Worm (Caenorhabditis elegans) whole organism, L4 larva: ENCODE results near the gene rsef-1.

Source experiments
- F26F4.8 ChIP-seq: fragments of 200-800 bp; sonication (Bioruptor generic); conservative IDR thresholded peaks from 2 replicates; pipeline ENCODE4 v1.3.6; 2022; ENCODE audit warnings: missing genetic modification characterization, missing compliant biosample characterization
- F37D6.2 ChIP-seq: sonication (generic microtip); optimal IDR thresholded peaks from 2 replicates; lab custom pipeline; 2016; ENCODE audit warnings: mild to moderate bottlenecking, missing genetic modification characterization, missing compliant biosample characterization
- F49E8.2 ChIP-seq: sonication (generic microtip); optimal IDR thresholded peaks from 2 replicates; lab custom pipeline; 2016; ENCODE audit warnings: missing compliant biosample characterization, mild to moderate bottlenecking, missing genetic modification characterization, borderline replicate concordance
- R02D3.7 ChIP-seq: fragments of 150-350 bp; sonication (generic microtip); optimal IDR thresholded peaks from 3 replicates; lab custom pipeline; 2014; ENCODE audit warnings: missing biosample characterization, missing genetic modification characterization
- T20F7.1 ChIP-seq: fragments of 200-800 bp; sonication (Bioruptor generic); optimal IDR thresholded peaks from 2 replicates; lab custom pipeline; 2018; ENCODE audit warnings: mild to moderate bottlenecking, missing genetic modification characterization, missing compliant biosample characterization
- Y75B8A.6 ChIP-seq: fragments of 200-800 bp; sonication (Bioruptor generic); IDR thresholded peaks from 2 replicates; pipeline ENCODE4 v1.3.6; 2022; ENCODE audit warnings: missing genetic modification reagents, missing genetic modification characterization, missing compliant biosample characterization
- ZK337.2 ChIP-seq: fragments of 200-800 bp; sonication (Bioruptor generic); IDR thresholded peaks from 2 replicates; pipeline ENCODE4 v1.3.6; 2022; ENCODE audit warnings: missing genetic modification reagents, missing genetic modification characterization, missing compliant biosample characterization
- aha-1 ChIP-seq: fragments of 150-350 bp; peaks from one replicate; lab custom pipeline; 2014; ENCODE audit warnings: missing biosample characterization, missing genetic modification characterization
- aly-2 ChIP-seq: sonication (generic microtip); optimal IDR thresholded peaks from 2 replicates; lab custom pipeline; 2018; ENCODE audit warnings: missing biosample characterization, missing genetic modification characterization
- ceh-28 ChIP-seq: fragments of 150-350 bp; optimal IDR thresholded peaks from 2 replicates; lab custom pipeline; 2014; ENCODE audit warnings: missing biosample characterization, missing genetic modification reagents, missing genetic modification characterization
- ceh-32 ChIP-seq: sonication (generic microtip); optimal IDR thresholded peaks from 2 replicates; lab custom pipeline; 2016; ENCODE audit warnings: mild to moderate bottlenecking, missing genetic modification characterization, missing compliant biosample characterization; ENCODE audit not compliant: poor library complexity
- ceh-82 ChIP-seq: sonication (generic microtip); optimal IDR thresholded peaks from 2 replicates; lab custom pipeline; 2017; ENCODE audit warnings: missing biosample characterization, missing genetic modification characterization
- ces-1 ChIP-seq: fragments of 150-350 bp; sonication (generic microtip); optimal IDR thresholded peaks from 4 replicates; lab custom pipeline; 2014; ENCODE audit warnings: missing biosample characterization, missing genetic modification reagents, missing genetic modification characterization
- cey-2 ChIP-seq: sonication (generic microtip); optimal IDR thresholded peaks from 3 replicates; lab custom pipeline; 2017; ENCODE audit warnings: missing genetic modification characterization, mild to moderate bottlenecking, missing compliant biosample characterization, antibody characterized with exemption, borderline replicate concordance; ENCODE audit not compliant: insufficient read depth
- daf-12 ChIP-seq: fragments of 150-350 bp; optimal IDR thresholded peaks from 2 replicates; lab custom pipeline; 2014; ENCODE audit warnings: missing biosample characterization, missing genetic modification reagents, missing genetic modification characterization
- daf-16 ChIP-seq, 3 experiments: sonication (generic microtip); optimal IDR thresholded peaks; 2 replicates each; lab custom pipeline; 2016 to 2017; ENCODE audit warnings: missing genetic modification characterization in 3 of 3, missing genetic modification reagents in 3 of 3, mild to moderate bottlenecking in 2 of 3, missing compliant biosample characterization in 2 of 3, missing biosample characterization in 1 of 3, moderate library complexity in 1 of 3
- daf-8 ChIP-seq: fragments of 200-800 bp; sonication (Bioruptor generic); IDR thresholded peaks from 2 replicates; pipeline ENCODE4 v1.3.6; 2022; ENCODE audit warnings: missing genetic modification characterization, missing compliant biosample characterization
- dmd-6 ChIP-seq: fragments of 200-800 bp; sonication (Bioruptor generic); IDR thresholded peaks from 2 replicates; pipeline ENCODE4 v1.3.6; 2022; ENCODE audit warnings: missing genetic modification reagents, missing genetic modification characterization, missing compliant biosample characterization
- dmd-8 ChIP-seq: fragments of 200-800 bp; sonication (Bioruptor generic); IDR thresholded peaks from 2 replicates; pipeline ENCODE4 v1.3.6; 2022; ENCODE audit warnings: missing genetic modification characterization, missing compliant biosample characterization
- dpl-1 ChIP-seq: fragments of 150-350 bp; optimal IDR thresholded peaks from 2 replicates; lab custom pipeline; 2014; ENCODE audit warnings: missing biosample characterization, missing genetic modification reagents, missing genetic modification characterization
- egl-27 ChIP-seq: sonication (generic microtip); optimal IDR thresholded peaks from 3 replicates; lab custom pipeline; 2017; ENCODE audit warnings: missing biosample characterization, missing genetic modification reagents, missing genetic modification characterization
- egl-43 ChIP-seq: fragments of 200-800 bp; sonication (Bioruptor generic); IDR thresholded peaks from 2 replicates; pipeline ENCODE4 v1.3.6; 2022; ENCODE audit warnings: missing genetic modification reagents, missing genetic modification characterization, missing compliant biosample characterization
- hif-1 ChIP-seq, 2 experiments: sonication (generic microtip); optimal IDR thresholded peaks; 2 replicates each; lab custom pipeline; 2016 to 2017; ENCODE audit warnings: missing compliant biosample characterization in 2 of 2, missing genetic modification characterization in 2 of 2, missing genetic modification reagents in 2 of 2, missing genotype in 2 of 2, mild to moderate bottlenecking in 1 of 2
- hlh-11 ChIP-seq: fragments of 200-800 bp; sonication (Bioruptor generic); optimal IDR thresholded peaks from 2 replicates; lab custom pipeline; 2018; ENCODE audit warnings: mild to moderate bottlenecking, missing genetic modification characterization, missing compliant biosample characterization
- hlh-30 ChIP-seq: sonication (generic microtip); optimal IDR thresholded peaks from 2 replicates; lab custom pipeline; 2017; ENCODE audit warnings: antibody characterized with exemption, mild to moderate bottlenecking, missing genetic modification characterization, missing compliant biosample characterization; ENCODE audit not compliant: insufficient read depth
- hmg-1.1 ChIP-seq: fragments of 200-800 bp; sonication (Bioruptor generic); IDR thresholded peaks from 2 replicates; pipeline ENCODE4 v1.3.6; 2022; ENCODE audit warnings: missing genetic modification reagents, missing genetic modification characterization, missing compliant biosample characterization
- lim-7 ChIP-seq: fragments of 200-800 bp; sonication (Bioruptor generic); IDR thresholded peaks from 2 replicates; pipeline ENCODE4 v1.3.6; 2022; ENCODE audit warnings: missing genetic modification characterization, missing compliant biosample characterization
- lin-13 ChIP-seq: fragments of 150-350 bp; optimal IDR thresholded peaks from 2 replicates; lab custom pipeline; 2014; ENCODE audit warnings: missing biosample characterization, missing genetic modification reagents, missing genetic modification characterization
- lin-38 ChIP-seq: fragments of 200-800 bp; sonication (Bioruptor generic); IDR thresholded peaks from 2 replicates; pipeline ENCODE4 v1.3.6; 2022; ENCODE audit warnings: missing genetic modification reagents, missing genetic modification characterization, missing compliant biosample characterization
- lin-39 ChIP-seq: fragments of 150-350 bp; optimal IDR thresholded peaks from 2 replicates; lab custom pipeline; 2014; ENCODE audit warnings: missing biosample characterization, missing genetic modification reagents, missing genetic modification characterization
- madf-9 ChIP-seq: fragments of 200-800 bp; sonication (Bioruptor generic); conservative IDR thresholded peaks from 2 replicates; pipeline ENCODE4 v1.3.6; 2022; ENCODE audit warnings: missing genetic modification reagents, missing genetic modification characterization, missing compliant biosample characterization
- mdl-1 ChIP-seq, 2 experiments: fragments of 150-350 bp in 1 of 2; sonication (generic microtip) in 1 of 2; optimal IDR thresholded peaks; 2 replicates each; lab custom pipeline; 2014 to 2017; ENCODE audit warnings: missing biosample characterization in 2 of 2, missing genetic modification characterization in 2 of 2
- mdt-29 ChIP-seq: fragments of 200-800 bp; sonication (Bioruptor generic); IDR thresholded peaks from 2 replicates; pipeline ENCODE4 v1.3.6; 2022; ENCODE audit warnings: missing genetic modification reagents, missing genetic modification characterization, missing compliant biosample characterization
- mep-1 ChIP-seq: fragments of 150-350 bp; sonication (generic microtip); optimal IDR thresholded peaks from 3 replicates; lab custom pipeline; 2014; ENCODE audit warnings: missing biosample characterization, missing genetic modification characterization
- mxl-2 ChIP-seq: fragments of 200-800 bp; sonication (Bioruptor generic); conservative IDR thresholded peaks from 2 replicates; pipeline ENCODE4 v1.3.6; 2022; ENCODE audit warnings: missing genetic modification reagents, missing genetic modification characterization, missing compliant biosample characterization
- mxl-3 ChIP-seq: fragments of 200-800 bp; sonication (Bioruptor generic); optimal IDR thresholded peaks from 2 replicates; lab custom pipeline; 2018; ENCODE audit warnings: mild to moderate bottlenecking, missing genetic modification characterization, missing compliant biosample characterization
- nhr-10 ChIP-seq: fragments of 150-350 bp; optimal IDR thresholded peaks from 2 replicates; lab custom pipeline; 2014; ENCODE audit warnings: missing biosample characterization, missing genetic modification characterization
- nhr-11 ChIP-seq: fragments of 150-350 bp; optimal IDR thresholded peaks from 2 replicates; lab custom pipeline; 2014; ENCODE audit warnings: missing biosample characterization, missing genetic modification characterization
- nhr-25 ChIP-seq: sonication (generic microtip); optimal IDR thresholded peaks from 2 replicates; lab custom pipeline; 2017; ENCODE audit warnings: missing genetic modification characterization, mild to moderate bottlenecking, missing compliant biosample characterization, antibody characterized with exemption, moderate library complexity, borderline replicate concordance; ENCODE audit not compliant: insufficient read depth
- nhr-28 ChIP-seq: fragments of 150-350 bp; optimal IDR thresholded peaks from 2 replicates; lab custom pipeline; 2014; ENCODE audit warnings: missing biosample characterization, missing genetic modification characterization
- nhr-42 ChIP-seq: fragments of 200-800 bp; sonication (Bioruptor generic); IDR thresholded peaks from 2 replicates; pipeline ENCODE4 v1.3.6; 2022; ENCODE audit warnings: missing genetic modification characterization, missing compliant biosample characterization
- nhr-6 ChIP-seq: fragments of 150-350 bp; optimal IDR thresholded peaks from 2 replicates; lab custom pipeline; 2014; ENCODE audit warnings: missing biosample characterization, missing genetic modification characterization
- nhr-76 ChIP-seq: fragments of 150-350 bp; optimal IDR thresholded peaks from 2 replicates; lab custom pipeline; 2014; ENCODE audit warnings: missing biosample characterization, missing genetic modification characterization
- snpc-4 ChIP-seq: fragments of 150-350 bp; optimal IDR thresholded peaks from 2 replicates; lab custom pipeline; 2014; ENCODE audit warnings: missing biosample characterization, missing genetic modification characterization
- tag-97 ChIP-seq: fragments of 200-800 bp; sonication (Bioruptor generic); IDR thresholded peaks from 2 replicates; pipeline ENCODE4 v1.3.6; 2022; ENCODE audit warnings: missing genetic modification characterization, missing compliant biosample characterization
- tra-1 ChIP-seq: fragments of 200-800 bp; sonication (Bioruptor generic); IDR thresholded peaks from 2 replicates; pipeline ENCODE4 v1.3.6; 2022; ENCODE audit warnings: missing genetic modification reagents, missing genetic modification characterization, missing compliant biosample characterization
- unc-62 ChIP-seq, 3 experiments: fragments of 150-350 bp in 1 of 3; sonication (generic microtip); optimal IDR thresholded peaks in 2 of 3; peaks in 1 of 3; 1 replicate in 1 of 3; 2 replicates in 2 of 3; lab custom pipeline; 2014 to 2017; ENCODE audit warnings: missing biosample characterization in 3 of 3, missing genetic modification characterization in 3 of 3, missing genetic modification reagents in 3 of 3, missing genotype in 1 of 3

Gene rsef-1

ce11 chrX:3059299-3059698 is at the start of gene rsef-1:
TSS of gene rsef-1 (minus strand) at chrX:3059399.
- TF ChIP-seq daf-8 (GFP tag; lab: Robert Waterston, UW): no peak
- no peak for TF ChIP-seq tra-1 (GFP tag; lab: Robert Waterston, UW)
- no peak for TF ChIP-seq lim-7 (GFP tag; lab: Robert Waterston, UW)
- TF ChIP-seq hlh-30 (tag; lab: Kevin White, UChicago): no peak
- TF ChIP-seq daf-12 (tag; lab: Kevin White, UChicago): no peak
- no peak for TF ChIP-seq nhr-42
- TF ChIP-seq dmd-8: no peak
- no peak for TF ChIP-seq mxl-3 (GFP tag; lab: Kevin White, UChicago)
- no peak for TF ChIP-seq hif-1 (tag; optimal IDR thresholded peaks at IDR 0.05; lab: Kevin White, UChicago)
- TF ChIP-seq egl-27 (tag; lab: Kevin White, UChicago): no peak

- TF ChIP-seq lin-39 (tag; lab: Kevin White, UChicago) (no peak), daf-16 (GFP tag; optimal IDR thresholded peaks at IDR 0.05; lab: Kevin White, UChicago) (peak in 1 of 2 experiments; percentile 98), daf-16 (tag; optimal IDR thresholded peaks at IDR 0.05; lab: Kevin White, UChicago) (no peak), tra-1 (GFP tag; lab: Robert Waterston, UW) (0 out of 2 replicates have a peak, but pooled peaks have one; percentile 19), lin-13 (GFP tag; lab: Kevin White, UChicago) (no peak), dmd-6 (GFP tag; lab: Robert Waterston, UW) (peak; percentile 31; the same call in 1 of the 2 replicates), lin-38 (GFP tag; lab: Robert Waterston, UW) (no peak), unc-62 (GFP tag; optimal IDR thresholded peaks at IDR 0.05 in 1 of 2; lab: Kevin White, UChicago) (peak in 1 of 2 experiments; percentile 94), unc-62 (tag; optimal IDR thresholded peaks at IDR 0.05; lab: Kevin White, UChicago) (no peak), F37D6.2 (tag; lab: Kevin White, UChicago) (no peak), nhr-76 (no peak), F26F4.8 (GFP tag; lab: Robert Waterston, UW) (no peak), nhr-11 (tag; lab: Kevin White, UChicago) (peak; percentile 65), cey-2 (tag; lab: Kevin White, UChicago) (no peak), mdl-1 (tag; optimal IDR thresholded peaks at IDR 0.05; lab: Kevin White, UChicago) (peak; percentile 3 to 47), egl-43 (GFP tag; lab: Robert Waterston, UW) (no peak), hlh-30 (tag; lab: Kevin White, UChicago) (peak; percentile 51), nhr-25 (tag; lab: Kevin White, UChicago) (no peak), nhr-28 (no peak), Y75B8A.6 (GFP tag; lab: Robert Waterston, UW) (no peak), ceh-32 (tag; lab: Kevin White, UChicago) (no peak), hlh-11 (tag; lab: Kevin White, UChicago) (peak; percentile 56), tag-97 (GFP tag; lab: Robert Waterston, UW) (no peak), aly-2 (tag; lab: Kevin White, UChicago) (no peak), mdt-29 (GFP tag; lab: Robert Waterston, UW) (peak; percentile 25; the same call in 1 of the 2 replicates), mep-1 (tag; lab: Kevin White, UChicago) (no peak), hif-1 (tag; optimal IDR thresholded peaks at IDR 0.05; lab: Kevin White, UChicago) (peak in 1 of 2 experiments; percentile 74), R02D3.7 (tag; lab: Kevin White, UChicago) (no peak)
Measured at ce11 chrX:3108603-3109002, 49.4 kb upstream of the rsef-1 start.

- no peak for TF ChIP-seq mxl-3 (GFP tag; lab: Kevin White, UChicago)
- peak; percentile 55 for TF ChIP-seq hlh-11 (tag; lab: Kevin White, UChicago)
- peak; percentile 52 for TF ChIP-seq T20F7.1 (GFP tag; lab: Kevin White, UChicago)
- TF ChIP-seq madf-9 (GFP tag; lab: Robert Waterston, UW): no peak
- no peak for TF ChIP-seq mxl-2 (GFP tag; lab: Robert Waterston, UW)
- peak; percentile 52 for TF ChIP-seq nhr-6 (tag; lab: Kevin White, UChicago)
- TF ChIP-seq nhr-10 (tag; lab: Kevin White, UChicago): no peak
- peak; percentile 97 for TF ChIP-seq aha-1
- no peak for TF ChIP-seq F49E8.2 (tag; lab: Kevin White, UChicago)
- peak; percentile 55 for TF ChIP-seq hmg-1.1
- no peak for TF ChIP-seq snpc-4 (tag; lab: Kevin White, UChicago)
- no peak for TF ChIP-seq ZK337.2 (GFP tag; lab: Robert Waterston, UW)
- TF ChIP-seq ceh-28 (tag; lab: Kevin White, UChicago): no peak
- no peak for TF ChIP-seq ceh-82 (tag; lab: Kevin White, UChicago)
- no peak for TF ChIP-seq R02D3.7 (tag; lab: Kevin White, UChicago)
- peak; percentile 80 for TF ChIP-seq dpl-1 (GFP tag; lab: Kevin White, UChicago)
- TF ChIP-seq ces-1 (GFP tag; lab: Kevin White, UChicago): no peak
Measured at ce11 chrX:3106137-3106536, 46.9 kb upstream of the rsef-1 start, which contains the start of gene K10B3.5. TSS of gene K10B3.5 (minus strand) at chrX:3106479.
